Fruit fly (Drosophila melanogaster) whole organism, wandering third instar larva: ENCODE results near the gene Ets21C.

Experiments used
- Abd-B ChIP-seq: fragments of >200 bp; optimal IDR thresholded peaks from 2 replicates; lab custom pipeline; 2017; ENCODE audit warnings: missing biosample characterization, missing genetic modification characterization
- CG32264 ChIP-seq: fragments of 200-800 bp; sonication (Bioruptor generic); optimal IDR thresholded peaks from 2 replicates; lab custom pipeline; 2016; ENCODE audit warnings: missing biosample characterization, missing genetic modification characterization
- CG9705 ChIP-seq: fragments of 200-800 bp; sonication (Bioruptor generic); optimal IDR thresholded peaks from 2 replicates; lab custom pipeline; 2018; ENCODE audit warnings: missing biosample characterization, mild to moderate bottlenecking, missing genetic modification characterization
- CrebA ChIP-seq: fragments of 200-800 bp; sonication (Bioruptor generic); optimal IDR thresholded peaks from 2 replicates; lab custom pipeline; 2016; ENCODE audit warnings: missing biosample characterization, mild to moderate bottlenecking, missing genetic modification characterization, borderline replicate concordance
- Dfd ChIP-seq: fragments of >200 bp; optimal IDR thresholded peaks from 2 replicates; lab custom pipeline; 2017; ENCODE audit warnings: missing biosample characterization, missing genetic modification characterization
- Dif ChIP-seq: fragments of 200-275, 200-300 bp; sonication (Bioruptor generic); optimal IDR thresholded peaks from 2 replicates; lab custom pipeline; 2018; ENCODE audit warnings: missing biosample characterization, missing genetic modification characterization; ENCODE audit not compliant: partially characterized antibody
- GATAd ChIP-seq: sonication (Bioruptor generic); optimal IDR thresholded peaks from 2 replicates; lab custom pipeline; 2016; ENCODE audit warnings: missing biosample characterization, missing genetic modification characterization
- Hr78 ChIP-seq: fragments of >200 bp; optimal IDR thresholded peaks from 2 replicates; lab custom pipeline; 2017; ENCODE audit warnings: missing biosample characterization, missing genetic modification characterization
- Hr83 ChIP-seq: fragments of 200-300 bp; sonication (Bioruptor generic); optimal IDR thresholded peaks from 2 replicates; lab custom pipeline; 2016; ENCODE audit warnings: missing biosample characterization, mild to moderate bottlenecking, missing genetic modification characterization, moderate library complexity; ENCODE audit not compliant: poor library complexity, severe bottlenecking
- Jra ChIP-seq: sonication (Bioruptor generic); optimal IDR thresholded peaks from 2 replicates; lab custom pipeline; 2016; ENCODE audit warnings: missing biosample characterization, missing genetic modification characterization
- Myc ChIP-seq: fragments of >200 bp; optimal IDR thresholded peaks from 2 replicates; lab custom pipeline; 2017
- N ChIP-seq: fragments of >200 bp; optimal IDR thresholded peaks from 2 replicates; lab custom pipeline; 2018; ENCODE audit warnings: missing biosample characterization, missing external identifiers, missing genetic modification characterization
- OdsH ChIP-seq: fragments of 200-800 bp; sonication (Bioruptor generic); optimal IDR thresholded peaks from 2 replicates; lab custom pipeline; 2016; ENCODE audit warnings: missing biosample characterization, mild to moderate bottlenecking, missing genetic modification characterization
- Rel ChIP-seq, 2 experiments: fragments of 200-800 bp; sonication (Bioruptor generic) in 1 of 2; optimal IDR thresholded peaks; 2 replicates in 1 of 2; 3 replicates in 1 of 2; lab custom pipeline; 2016 to 2019; ENCODE audit warnings: mild to moderate bottlenecking in 2 of 2, missing biosample characterization in 2 of 2, missing genetic modification characterization in 2 of 2, moderate library complexity in 1 of 2
- Sp1 ChIP-seq: fragments of 200-800 bp; sonication (Bioruptor generic); optimal IDR thresholded peaks from 3 replicates; lab custom pipeline; 2019; ENCODE audit warnings: missing biosample characterization, mild to moderate bottlenecking, missing genetic modification characterization, moderate library complexity
- Vsx2 ChIP-seq: fragments of 200-300, 225-300 bp; sonication (Bioruptor generic); optimal IDR thresholded peaks from 2 replicates; lab custom pipeline; 2018; ENCODE audit warnings: missing biosample characterization, missing genetic modification characterization; ENCODE audit not compliant: partially characterized antibody
- brk ChIP-seq: fragments of 200-800 bp; sonication (Bioruptor generic); optimal IDR thresholded peaks from 2 replicates; lab custom pipeline; 2016; ENCODE audit warnings: missing biosample characterization, mild to moderate bottlenecking, missing genetic modification characterization
- dl ChIP-seq, 2 experiments: fragments of 175-275, 200-275 bp in 1 of 2; fragments of 200-275 bp in 1 of 2; sonication (Bioruptor generic); optimal IDR thresholded peaks; lab custom pipeline; 2018; ENCODE audit warnings: mild to moderate bottlenecking in 2 of 2, missing biosample characterization in 2 of 2, missing genetic modification characterization in 2 of 2, moderate library complexity in 2 of 2; ENCODE audit not compliant: partially characterized antibody in 2 of 2, insufficient read depth in 1 of 2
- dsf ChIP-seq: sonication (Bioruptor generic); optimal IDR thresholded peaks from 2 replicates; lab custom pipeline; 2016; ENCODE audit warnings: missing biosample characterization, missing genetic modification characterization, borderline replicate concordance
- foxo ChIP-seq, 2 experiments: fragments of 200-800 bp; sonication (Bioruptor generic); optimal IDR thresholded peaks; 2 replicates in 1 of 2; 3 replicates in 1 of 2; lab custom pipeline; 2016 to 2017; ENCODE audit warnings: missing biosample characterization in 2 of 2, missing genetic modification characterization in 2 of 2
- fru ChIP-seq: fragments of 200-800 bp; sonication (Bioruptor generic); optimal IDR thresholded peaks from 3 replicates; lab custom pipeline; 2016; ENCODE audit warnings: missing biosample characterization, mild to moderate bottlenecking, missing genetic modification characterization
- pan ChIP-seq: fragments of >200 bp; optimal IDR thresholded peaks from 2 replicates; lab custom pipeline; 2017
- psq ChIP-seq: fragments of 200-800 bp; sonication (Bioruptor generic); optimal IDR thresholded peaks from 3 replicates; lab custom pipeline; 2017; ENCODE audit warnings: missing biosample characterization, mild to moderate bottlenecking, missing genetic modification characterization, moderate library complexity
- rgr ChIP-seq: fragments of 200-800 bp; sonication (Bioruptor generic); optimal IDR thresholded peaks from 3 replicates; lab custom pipeline; 2016; ENCODE audit warnings: missing biosample characterization, mild to moderate bottlenecking, missing genetic modification characterization
- sv ChIP-seq: fragments of 200-800 bp; sonication (Bioruptor generic); optimal IDR thresholded peaks from 3 replicates; lab custom pipeline; 2016; ENCODE audit warnings: missing biosample characterization, missing genetic modification characterization
- woc ChIP-seq: sonication (Bioruptor generic); optimal IDR thresholded peaks from 2 replicates; lab custom pipeline; 2016; ENCODE audit warnings: missing biosample characterization, mild to moderate bottlenecking, missing genetic modification characterization

Ets21C gene

DNA sequence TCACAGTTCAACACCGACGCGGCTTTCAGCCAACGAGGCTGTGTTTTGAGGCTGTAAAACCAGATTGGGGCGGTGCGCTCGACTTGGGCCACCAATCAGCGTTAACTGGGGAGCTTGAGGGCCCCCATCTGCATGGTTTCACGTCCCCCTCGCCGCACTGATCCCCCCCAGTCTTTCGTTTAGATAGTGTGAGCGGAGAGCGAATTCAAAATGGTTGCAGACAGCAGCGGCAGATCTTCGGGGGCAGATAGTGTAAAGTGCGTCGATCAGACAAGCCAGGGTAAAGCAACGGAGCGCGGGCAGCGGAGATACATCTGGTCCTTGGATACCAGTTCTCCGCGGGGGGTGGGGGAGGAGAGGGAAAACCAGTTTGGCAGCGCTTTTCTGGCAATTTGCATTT, 45.6 kb downstream of the Ets21C start:
- TF ChIP-seq Sp1 (no peak), Vsx2 (GFP tag; lab: Kevin White, UChicago) (peak; percentile 45), psq (GFP tag; lab: Kevin White, UChicago) (peak; percentile 31), rgr (GFP tag; lab: Kevin White, UChicago) (no peak), brk (no peak), Dif (GFP tag; lab: Kevin White, UChicago) (peak; percentile 44), dl (GFP tag; optimal IDR thresholded peaks at IDR 0.05; lab: Kevin White, UChicago; ENCODE audit: insufficient read depth in 1 of 2, partially characterized antibody in 2 of 2) (peak in 1 of 2 experiments; percentile 20)

DNA sequence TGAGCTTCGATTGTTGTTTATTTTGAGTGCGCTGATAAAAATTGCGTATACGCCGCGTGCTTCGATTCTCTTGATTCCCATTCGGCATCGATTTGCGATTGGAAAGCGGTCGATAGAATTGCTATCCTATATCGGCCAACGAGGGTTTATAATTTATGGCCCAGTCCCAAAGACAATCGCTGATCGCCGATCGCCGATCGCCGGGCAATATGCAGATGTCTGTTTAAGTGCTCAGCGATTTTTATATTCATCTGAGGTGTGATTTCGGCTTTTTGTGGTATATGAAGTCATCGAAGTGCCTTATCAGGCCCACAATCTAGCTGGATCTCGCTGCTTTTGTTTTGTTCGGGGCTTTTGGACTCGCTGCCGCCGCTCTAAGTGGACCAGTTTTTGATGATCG, 46.3 kb downstream of the Ets21C start:
- TF ChIP-seq Rel (GFP tag; optimal IDR thresholded peaks at IDR 0.05; lab: Kevin White, UChicago): no peak
- peak; percentile 6 for TF ChIP-seq Rel (tag; optimal IDR thresholded peaks at IDR 0.05; lab: Kevin White, UChicago)
- TF ChIP-seq woc: no peak
- TF ChIP-seq dl (GFP tag; optimal IDR thresholded peaks at IDR 0.05; lab: Kevin White, UChicago; ENCODE audit: insufficient read depth in 1 of 2, partially characterized antibody in 2 of 2): no peak

DNA sequence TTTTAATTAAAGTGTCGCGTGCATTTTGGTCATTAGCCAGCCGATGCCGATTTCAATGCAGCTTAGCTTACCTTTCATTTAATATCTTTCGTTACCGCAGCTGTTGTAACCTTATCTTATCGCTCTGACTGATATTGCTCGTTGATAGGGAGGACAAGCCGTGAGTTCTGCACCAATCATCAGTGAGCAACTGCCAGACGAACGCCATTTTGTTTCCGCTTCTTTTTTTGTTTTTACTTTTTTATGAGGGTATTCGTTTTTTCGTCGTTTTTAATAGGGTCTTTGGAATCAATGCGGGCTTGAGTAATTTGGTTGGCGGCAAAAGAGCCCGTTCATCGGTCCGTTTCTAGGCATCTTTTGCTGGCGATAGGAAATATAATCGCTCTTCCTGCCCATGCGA, 47.7 kb downstream of the Ets21C start:
- no peak for TF ChIP-seq Abd-B
- TF ChIP-seq Jra (GFP tag; lab: Kevin White, UChicago): no peak
- TF ChIP-seq dsf (GFP tag; lab: Kevin White, UChicago): no peak
- no peak for TF ChIP-seq brk
- no peak for TF ChIP-seq CrebA (GFP tag; lab: Kevin White, UChicago)
- no peak for TF ChIP-seq Myc (lab: Kevin White, UChicago)
- no peak for TF ChIP-seq pan (lab: Kevin White, UChicago)
- no peak for TF ChIP-seq woc
- no peak for TF ChIP-seq Hr83 (GFP tag; lab: Kevin White, UChicago)
- TF ChIP-seq foxo (GFP tag; optimal IDR thresholded peaks at IDR 0.05; lab: Kevin White, UChicago): no peak
- TF ChIP-seq sv (GFP tag; lab: Kevin White, UChicago): no peak
- no peak for TF ChIP-seq rgr (GFP tag; lab: Kevin White, UChicago)
- no peak for TF ChIP-seq OdsH (GFP tag; lab: Kevin White, UChicago)
- no peak for TF ChIP-seq CG9705 (GFP tag; lab: Kevin White, UChicago)
- no peak for TF ChIP-seq Vsx2 (GFP tag; lab: Kevin White, UChicago)
- TF ChIP-seq Dif (GFP tag; lab: Kevin White, UChicago): no peak
- TF ChIP-seq Dfd (GFP tag; lab: Kevin White, UChicago): no peak
- TF ChIP-seq GATAd: no peak
- TF ChIP-seq, all 38 proteins: peak for 0

DNA sequence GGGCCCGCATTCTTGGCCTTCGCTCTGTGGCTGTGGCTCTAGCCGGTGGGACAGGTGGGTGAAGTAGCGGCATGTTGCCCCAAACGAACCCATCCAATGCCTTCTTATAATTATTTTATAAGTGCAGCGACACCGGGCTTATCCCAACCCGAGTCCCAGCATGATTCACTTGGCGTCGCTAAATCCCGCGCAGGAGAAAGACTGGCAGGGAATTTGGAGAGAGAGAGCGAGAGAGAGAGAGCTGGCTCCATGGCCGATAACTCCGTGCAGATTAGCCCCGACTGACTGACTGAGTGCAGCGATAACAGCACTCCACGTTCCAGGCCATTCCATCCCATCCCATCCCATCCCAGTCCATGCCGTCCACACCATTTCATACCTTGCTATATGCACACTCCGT, 51.1 kb downstream of the Ets21C start:
- TF ChIP-seq Dif (GFP tag; lab: Kevin White, UChicago) (peak; percentile 50), fru (GFP tag; lab: Kevin White, UChicago) (no peak), dl (GFP tag; optimal IDR thresholded peaks at IDR 0.05; lab: Kevin White, UChicago; ENCODE audit: insufficient read depth in 1 of 2, partially characterized antibody in 2 of 2) (peak; percentile 4 to 49)

DNA sequence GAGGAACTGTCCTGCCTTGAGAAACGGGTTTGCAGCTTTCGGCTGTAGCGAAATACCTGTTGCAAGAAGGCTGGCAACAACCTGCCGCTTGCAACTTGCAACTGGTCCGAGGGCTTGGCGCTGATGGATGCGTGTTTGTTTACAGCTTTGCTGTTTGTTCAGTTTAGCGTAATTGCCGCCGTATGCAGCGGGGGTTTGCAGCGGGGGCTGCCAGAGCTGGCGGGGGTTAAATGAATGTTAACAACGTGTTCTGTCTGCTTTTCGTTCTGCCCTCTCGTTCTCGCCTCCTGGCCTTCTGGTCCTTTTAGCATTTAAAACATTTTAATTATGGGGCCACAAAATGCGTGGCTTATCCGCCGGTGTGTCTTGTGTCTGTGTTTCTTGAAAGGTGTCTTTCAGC, 52.8 kb downstream of the Ets21C start:
- TF ChIP-seq Dfd (GFP tag; lab: Kevin White, UChicago) (no peak), psq (GFP tag; lab: Kevin White, UChicago) (peak; percentile 19), Vsx2 (GFP tag; lab: Kevin White, UChicago) (no peak), Myc (lab: Kevin White, UChicago) (no peak), Dif (GFP tag; lab: Kevin White, UChicago) (no peak)

DNA sequence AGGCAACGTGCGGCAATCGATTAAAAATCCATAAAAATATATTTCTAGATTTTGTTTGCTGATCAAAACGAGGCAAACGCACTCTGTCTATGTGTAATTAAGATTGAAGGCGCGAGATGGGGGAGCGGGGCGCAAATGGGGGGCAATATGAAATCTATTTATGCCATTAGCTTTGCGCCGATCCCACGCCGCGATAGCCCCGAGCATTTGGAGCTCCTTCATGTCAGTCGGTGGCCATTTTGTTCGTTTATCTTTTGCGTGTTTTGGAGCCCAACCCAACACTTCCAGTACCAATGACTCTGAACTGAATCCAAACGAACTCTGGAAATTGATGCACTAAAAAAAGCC, 54.3 kb downstream of the Ets21C start:
- TF ChIP-seq OdsH (GFP tag; lab: Kevin White, UChicago) (no peak), Jra (GFP tag; lab: Kevin White, UChicago) (no peak), dsf (GFP tag; lab: Kevin White, UChicago) (no peak), Hr78 (GFP tag; lab: Kevin White, UChicago) (no peak), Dfd (GFP tag; lab: Kevin White, UChicago) (no peak), Hr83 (GFP tag; lab: Kevin White, UChicago) (no peak), CG32264 (GFP tag; lab: Kevin White, UChicago) (no peak), woc (no peak), N (no peak), Vsx2 (GFP tag; lab: Kevin White, UChicago) (no peak)
